Fruit fly (Drosophila melanogaster) whole organism, embryonic: ENCODE measurements around the gene CG4631.

Experiments used
- ATbp ChIP-seq: fragments of 200-800 bp; sonication (Bioruptor generic); optimal IDR thresholded peaks from 2 replicates; lab custom pipeline; 2017; ENCODE audit warnings: missing biosample characterization, mild to moderate bottlenecking, missing genetic modification characterization, missing genetic modification reagents
- Awh ChIP-seq: fragments of 200-800 bp; sonication (Bioruptor generic); IDR thresholded peaks from 2 replicates; pipeline ENCODE4, ENCODE4 v1.3.6; 2022; ENCODE audit warnings: missing biosample characterization, missing genetic modification characterization
- Bteb2 ChIP-seq: fragments of 200-800 bp; sonication (Bioruptor generic); optimal IDR thresholded peaks from 2 replicates; lab custom pipeline; 2016; ENCODE audit warnings: missing biosample characterization, missing genetic modification characterization
- CG10267 ChIP-seq: fragments of 200-800 bp; sonication (Bioruptor generic); optimal IDR thresholded peaks from 2 replicates; lab custom pipeline; 2018; ENCODE audit warnings: missing biosample characterization, mild to moderate bottlenecking, missing genetic modification characterization, moderate library complexity
- CG10366 ChIP-seq: fragments of 200-800 bp; sonication (Bioruptor generic); IDR thresholded peaks from 2 replicates; pipeline ENCODE4 v1.3.6; 2022; ENCODE audit warnings: missing biosample characterization, missing genetic modification characterization
- CG10431 ChIP-seq: fragments of 200-800 bp; sonication (Bioruptor generic); optimal IDR thresholded peaks from 3 replicates; lab custom pipeline; 2018; ENCODE audit warnings: missing biosample characterization, mild to moderate bottlenecking, missing genetic modification characterization
- CG11085 ChIP-seq: fragments of 200-800 bp; sonication (Bioruptor generic); IDR thresholded peaks from 2 replicates; pipeline ENCODE4 v1.3.6; 2022; ENCODE audit warnings: missing biosample characterization, missing genetic modification characterization
- CG15601 ChIP-seq: fragments of 200-800 bp; sonication (Bioruptor generic); optimal IDR thresholded peaks from 3 replicates; lab custom pipeline; 2019; ENCODE audit warnings: missing biosample characterization, mild to moderate bottlenecking, missing genetic modification characterization, moderate library complexity
- CG17385 ChIP-seq: fragments of 200-800 bp; sonication (Bioruptor generic); optimal IDR thresholded peaks from 3 replicates; lab custom pipeline; 2018; ENCODE audit warnings: missing biosample characterization, mild to moderate bottlenecking, missing genetic modification characterization
- CG2120 ChIP-seq: fragments of 200-800 bp; sonication (Bioruptor generic); optimal IDR thresholded peaks from 3 replicates; lab custom pipeline; 2016; ENCODE audit warnings: missing biosample characterization, missing genetic modification characterization
- CG2199 ChIP-seq: fragments of 200-800 bp; sonication (Bioruptor generic); IDR thresholded peaks from 3 replicates; pipeline ENCODE4 v1.3.6; 2022; ENCODE audit warnings: missing biosample characterization, missing genetic modification characterization
- CG3163 ChIP-seq: fragments of 200-800 bp; sonication (Bioruptor generic); optimal IDR thresholded peaks from 3 replicates; lab custom pipeline; 2016; ENCODE audit warnings: missing biosample characterization, missing genetic modification characterization
- CG34224 ChIP-seq: fragments of 200-800 bp; sonication (Bioruptor generic); IDR thresholded peaks from 3 replicates; pipeline ENCODE4 v1.3.6; 2022; ENCODE audit warnings: missing biosample characterization, missing genetic modification characterization; ENCODE audit not compliant: partially characterized antibody
- CG42726 ChIP-seq: fragments of 200-800 bp; sonication (Bioruptor generic); IDR thresholded peaks from 2 replicates; pipeline ENCODE4 v1.3.6; 2022; ENCODE audit warnings: missing biosample characterization, missing genetic modification characterization; ENCODE audit not compliant: partially characterized antibody
- CG4360 ChIP-seq: fragments of 200-800 bp; sonication (Bioruptor generic); IDR thresholded peaks from 2 replicates; pipeline ENCODE4 v1.3.6; 2022; ENCODE audit warnings: missing biosample characterization, missing genetic modification characterization
- CG4424 ChIP-seq: fragments of 200-800 bp; sonication (Bioruptor generic); optimal IDR thresholded peaks from 3 replicates; lab custom pipeline; 2016; ENCODE audit warnings: missing biosample characterization, missing genetic modification characterization
- CG4820 ChIP-seq: fragments of 200-800 bp; sonication (Bioruptor generic); optimal IDR thresholded peaks from 3 replicates; lab custom pipeline; 2016; ENCODE audit warnings: missing biosample characterization, missing genetic modification characterization
- CG5245 ChIP-seq: fragments of 200-800 bp; sonication (Bioruptor generic); optimal IDR thresholded peaks from 3 replicates; lab custom pipeline; 2016; ENCODE audit warnings: missing biosample characterization, missing genetic modification characterization
- CG7786 ChIP-seq: fragments of 200-800 bp; sonication (Bioruptor generic); optimal IDR thresholded peaks from 2 replicates; lab custom pipeline; 2016; ENCODE audit warnings: missing biosample characterization, missing genetic modification characterization
- Drgx ChIP-seq: fragments of 200-800 bp; sonication (Bioruptor generic); IDR thresholded peaks from 2 replicates; pipeline ENCODE4 v1.3.6; 2022; ENCODE audit warnings: missing biosample characterization, missing genetic modification characterization
- ERR ChIP-seq: fragments of 200-800 bp; sonication (Bioruptor generic); optimal IDR thresholded peaks from 2 replicates; lab custom pipeline; 2016; ENCODE audit warnings: missing biosample characterization, missing genetic modification characterization
- HmgD ChIP-seq: fragments of 200-800 bp; sonication (Bioruptor generic); optimal IDR thresholded peaks from 3 replicates; lab custom pipeline; 2016; ENCODE audit warnings: missing biosample characterization, missing genetic modification characterization
- HmgZ ChIP-seq: fragments of 200-800 bp; sonication (Bioruptor generic); optimal IDR thresholded peaks from 2 replicates; lab custom pipeline; 2018; ENCODE audit warnings: missing biosample characterization, mild to moderate bottlenecking, missing genetic modification characterization
- Jarid2 ChIP-seq: fragments of 200-800 bp; sonication (Bioruptor generic); optimal IDR thresholded peaks from 3 replicates; lab custom pipeline; 2017; ENCODE audit warnings: mild to moderate bottlenecking, missing biosample characterization, missing genetic modification reagents, missing genetic modification characterization
- MESR4 ChIP-seq: fragments of 200-800 bp; sonication (Bioruptor generic); optimal IDR thresholded peaks from 2 replicates; lab custom pipeline; 2018; ENCODE audit warnings: missing biosample characterization, mild to moderate bottlenecking, missing genetic modification characterization, moderate library complexity
- NK7.1 ChIP-seq: fragments of 200-800 bp; sonication (Bioruptor generic); optimal IDR thresholded peaks from 3 replicates; lab custom pipeline; 2016; ENCODE audit warnings: missing biosample characterization, missing genetic modification characterization
- Sry-β ChIP-seq: fragments of 200-800 bp; sonication (Bioruptor generic); optimal IDR thresholded peaks from 2 replicates; lab custom pipeline; 2018; ENCODE audit warnings: missing biosample characterization, mild to moderate bottlenecking, missing genetic modification characterization, moderate library complexity
- Stat92E ChIP-seq, 3 experiments: fragments of >200 bp in 2 of 3; fragments of 200-800 bp in 1 of 3; sonication (Bioruptor generic) in 1 of 3; optimal IDR thresholded peaks; 2 replicates each; lab custom pipeline; 2017 to 2019; ENCODE audit warnings: missing biosample characterization in 3 of 3, missing genetic modification characterization in 3 of 3, mild to moderate bottlenecking in 1 of 3, moderate library complexity in 1 of 3
- Xrp1 ChIP-seq: fragments of 200-800 bp; sonication (Bioruptor generic); IDR thresholded peaks from 2 replicates; pipeline ENCODE4 v1.3.6; 2022; ENCODE audit warnings: missing biosample characterization, missing genetic modification characterization
- ase ChIP-seq: fragments of 200-800 bp; sonication (Bioruptor generic); IDR thresholded peaks from 3 replicates; pipeline ENCODE4 v1.3.6; 2022; ENCODE audit warnings: missing biosample characterization, missing genetic modification characterization
- ash1 ChIP-seq: fragments of 200-800 bp; sonication (Bioruptor generic); optimal IDR thresholded peaks from 2 replicates; lab custom pipeline; 2018; ENCODE audit warnings: missing biosample characterization, mild to moderate bottlenecking, missing genetic modification characterization
- caup ChIP-seq: fragments of 200-800 bp; sonication (Bioruptor generic); optimal IDR thresholded peaks from 3 replicates; lab custom pipeline; 2017; ENCODE audit warnings: missing biosample characterization, mild to moderate bottlenecking, missing genetic modification characterization, moderate library complexity; ENCODE audit not compliant: severe bottlenecking
- crol ChIP-seq: fragments of 200-800 bp; sonication (Bioruptor generic); IDR thresholded peaks from 2 replicates; pipeline ENCODE4 v1.3.6; 2022; ENCODE audit warnings: missing biosample characterization, missing genetic modification characterization
- dati ChIP-seq: fragments of 200-800 bp; sonication (Bioruptor generic); IDR thresholded peaks from 2 replicates; pipeline ENCODE4 v1.3.6; 2022; ENCODE audit warnings: missing biosample characterization, missing genetic modification characterization
- en ChIP-seq: fragments of 200-800 bp; sonication (Bioruptor generic); optimal IDR thresholded peaks from 2 replicates; lab custom pipeline; 2016; ENCODE audit warnings: missing biosample characterization, missing genetic modification characterization
- fd3F ChIP-seq: fragments of 200-800 bp; sonication (Bioruptor generic); optimal IDR thresholded peaks from 2 replicates; lab custom pipeline; 2018; ENCODE audit warnings: missing biosample characterization, mild to moderate bottlenecking, missing genetic modification characterization, moderate library complexity
- fu2 ChIP-seq: fragments of 200-800 bp; sonication (Bioruptor generic); optimal IDR thresholded peaks from 2 replicates; lab custom pipeline; 2016; ENCODE audit warnings: missing biosample characterization, missing genetic modification characterization
- gem ChIP-seq: fragments of 200-800 bp; sonication (Bioruptor generic); optimal IDR thresholded peaks from 2 replicates; lab custom pipeline; 2019; ENCODE audit warnings: missing biosample characterization, mild to moderate bottlenecking, missing genetic modification characterization, moderate library complexity
- hbn ChIP-seq: fragments of 200-800 bp; sonication (Bioruptor generic); IDR thresholded peaks from 2 replicates; pipeline ENCODE4 v1.3.6; 2022; ENCODE audit warnings: missing biosample characterization, missing genetic modification characterization; ENCODE audit not compliant: partially characterized antibody
- ind ChIP-seq: fragments of 200-800 bp; sonication (Bioruptor generic); optimal IDR thresholded peaks from 3 replicates; lab custom pipeline; 2016; ENCODE audit warnings: missing biosample characterization, missing genetic modification characterization
- insv ChIP-seq, 2 experiments: fragments of 200-800 bp; sonication (Bioruptor generic); optimal IDR thresholded peaks; 3 replicates each; lab custom pipeline; 2016 to 2018; ENCODE audit warnings: missing biosample characterization in 2 of 2, missing genetic modification characterization in 2 of 2
- lbe ChIP-seq: fragments of 200-800 bp; sonication (Bioruptor generic); optimal IDR thresholded peaks from 2 replicates; lab custom pipeline; 2016; ENCODE audit warnings: missing biosample characterization, mild to moderate bottlenecking, missing genetic modification characterization
- pum ChIP-seq: fragments of 200-800 bp; sonication (Bioruptor generic); optimal IDR thresholded peaks from 2 replicates; lab custom pipeline; 2016; ENCODE audit warnings: missing biosample characterization, missing genetic modification characterization
- salm ChIP-seq: fragments of 200-800 bp; sonication (Bioruptor generic); optimal IDR thresholded peaks from 2 replicates; lab custom pipeline; 2018; ENCODE audit warnings: missing biosample characterization, mild to moderate bottlenecking, missing genetic modification characterization
- sc ChIP-seq, 3 experiments: fragments of >200 bp in 2 of 3; fragments of 200-800 bp in 1 of 3; sonication (Bioruptor generic) in 1 of 3; optimal IDR thresholded peaks; 2 replicates in 2 of 3; 3 replicates in 1 of 3; lab custom pipeline; 2017; ENCODE audit warnings: mild to moderate bottlenecking in 1 of 3, missing biosample characterization in 1 of 3, missing genetic modification characterization in 1 of 3, missing genetic modification reagents in 1 of 3
- sima ChIP-seq: fragments of 200-800 bp; sonication (Bioruptor generic); optimal IDR thresholded peaks from 2 replicates; lab custom pipeline; 2016; ENCODE audit warnings: missing biosample characterization, missing genetic modification characterization
- sob ChIP-seq: fragments of 200-800 bp; sonication (Bioruptor generic); IDR thresholded peaks from 2 replicates; pipeline ENCODE4 v1.3.6; 2022; ENCODE audit warnings: missing biosample characterization, missing genetic modification characterization
- toy ChIP-seq: fragments of 200-800 bp; sonication (Bioruptor generic); IDR thresholded peaks from 2 replicates; pipeline ENCODE4 v1.3.6; 2022; ENCODE audit warnings: missing biosample characterization, missing genetic modification characterization
- zf30C ChIP-seq: fragments of 200-800 bp; sonication (Bioruptor generic); optimal IDR thresholded peaks from 3 replicates; lab custom pipeline; 2018; ENCODE audit warnings: missing biosample characterization, mild to moderate bottlenecking, missing genetic modification characterization

The CG4631 gene

dm6 chr2L:16587654-16588348 is 19.4 kb upstream of the CG4631 start (continued):
- TF ChIP-seq CG34224 (GFP tag; lab: Robert Waterston, UW): no peak
- TF ChIP-seq Stat92E (GFP tag; optimal IDR thresholded peaks at IDR 0.05; lab: Kevin White, UChicago): no peak
- no peak for TF ChIP-seq ash1 (GFP tag; lab: Kevin White, UChicago)
- no peak for TF ChIP-seq pum (GFP tag; lab: Kevin White, UChicago)
- no peak for TF ChIP-seq CG4820 (GFP tag; lab: Kevin White, UChicago)
- no peak for TF ChIP-seq ind (GFP tag; lab: Kevin White, UChicago)
- TF ChIP-seq CG17385 (GFP tag; lab: Kevin White, UChicago): peak; percentile 12
- no peak for TF ChIP-seq salm (tag; lab: Kevin White, UChicago)
- TF ChIP-seq Drgx: peak; percentile 50; the same call in 1 of the 2 replicates
- TF ChIP-seq CG4360 (GFP tag; lab: Robert Waterston, UW): 0 out of 2 replicates have a peak, but pooled peaks have one; percentile 27
- no peak for TF ChIP-seq dati (GFP tag; lab: Robert Waterston, UW)
- TF ChIP-seq ATbp (GFP tag; lab: Kevin White, UChicago): no peak
- peak; percentile 44 for TF ChIP-seq lbe (GFP tag; lab: Kevin White, UChicago)
- TF ChIP-seq CG11085 (GFP tag; lab: Robert Waterston, UW): no peak
- peak; percentile 16 for TF ChIP-seq Jarid2 (GFP tag; lab: Kevin White, UChicago)
- TF ChIP-seq sob (GFP tag; lab: Robert Waterston, UW): no peak
- no peak for TF ChIP-seq sima (GFP tag; lab: Kevin White, UChicago)
- TF ChIP-seq toy (GFP tag; lab: Robert Waterston, UW): no peak
- TF ChIP-seq ase (GFP tag; lab: Robert Waterston, UW): no peak
- TF ChIP-seq CG10431 (GFP tag; lab: Kevin White, UChicago): peak; percentile 27
- no peak for TF ChIP-seq fd3F (GFP tag; lab: Kevin White, UChicago)
- TF ChIP-seq crol (GFP tag; lab: Robert Waterston, UW): 0 out of 2 replicates have a peak, but pooled peaks have one; percentile 20
- no peak for TF ChIP-seq CG10267 (tag; lab: Kevin White, UChicago)
- no peak for TF ChIP-seq en (GFP tag; lab: Kevin White, UChicago)
- peak; percentile 48; the same call in 1 of the 2 replicates for TF ChIP-seq Xrp1
- TF ChIP-seq Bteb2: no peak
- no peak for TF ChIP-seq CG15601 (tag; lab: Kevin White, UChicago)
- TF ChIP-seq insv (GFP tag; optimal IDR thresholded peaks at IDR 0.05; lab: Kevin White, UChicago): peak; percentile 68 to 92
- TF ChIP-seq CG3163: peak; percentile 89
- no peak for TF ChIP-seq Sry-β (GFP tag; lab: Kevin White, UChicago)
- no peak for TF ChIP-seq fu2 (GFP tag; lab: Kevin White, UChicago)
- TF ChIP-seq CG10366: no peak
- no peak for TF ChIP-seq CG4424 (GFP tag; lab: Kevin White, UChicago)
- 0 out of 3 replicates have a peak, but pooled peaks have one; percentile 75 for TF ChIP-seq CG2199
- TF ChIP-seq CG42726 (GFP tag; lab: Robert Waterston, UW): no peak
- no peak for TF ChIP-seq HmgZ (tag; lab: Kevin White, UChicago)
- TF ChIP-seq CG2120 (GFP tag; lab: Kevin White, UChicago): no peak
- no peak for TF ChIP-seq CG7786 (GFP tag; lab: Kevin White, UChicago)
- TF ChIP-seq NK7.1: no peak
- no peak for TF ChIP-seq sc (optimal IDR thresholded peaks at IDR 0.05; lab: Kevin White, UChicago)
- no peak for TF ChIP-seq sc (GFP tag; optimal IDR thresholded peaks at IDR 0.05; lab: Kevin White, UChicago)
- TF ChIP-seq gem (tag; lab: Kevin White, UChicago): peak; percentile 13
- no peak for TF ChIP-seq ERR
- TF ChIP-seq MESR4 (GFP tag; lab: Kevin White, UChicago): no peak
- TF ChIP-seq hbn: 0 out of 2 replicates have a peak, but pooled peaks have one; percentile 29
- no peak for TF ChIP-seq HmgD
- TF ChIP-seq caup (GFP tag; lab: Kevin White, UChicago): no peak
- TF ChIP-seq CG5245 (GFP tag; lab: Kevin White, UChicago): no peak
- TF ChIP-seq Awh (GFP tag; lab: Robert Waterston, UW): no peak
- no peak for TF ChIP-seq zf30C (GFP tag; lab: Kevin White, UChicago)
